Worm (Caenorhabditis elegans) whole organism, midembryonic: ENCODE results near the gene K07F5.14.

Experiments
- T22C8.4 ChIP-seq: fragments of 200-800 bp; sonication (Bioruptor generic); IDR thresholded peaks from 2 replicates; pipeline ENCODE4 v1.3.6; 2022; ENCODE audit warnings: missing genetic modification characterization, missing compliant biosample characterization
- cog-1 ChIP-seq: sonication (generic microtip); optimal IDR thresholded peaks from 2 replicates; lab custom pipeline; 2016; ENCODE audit warnings: missing genetic modification characterization, missing compliant biosample characterization
- flt-1 ChIP-seq: fragments of 200-800 bp; sonication (Bioruptor generic); IDR thresholded peaks from 2 replicates; pipeline ENCODE4 v1.3.6; 2022; ENCODE audit warnings: missing genetic modification characterization, missing compliant biosample characterization
- klf-2 ChIP-seq: fragments of 200-800 bp; sonication (Bioruptor generic); conservative IDR thresholded peaks from 2 replicates; pipeline ENCODE4 v1.3.6; 2022; ENCODE audit warnings: missing genetic modification reagents, missing genetic modification characterization, missing compliant biosample characterization
- ztf-23 ChIP-seq: fragments of 200-800 bp; sonication (Bioruptor generic); IDR thresholded peaks from 2 replicates; pipeline ENCODE4 v1.3.6; 2022; ENCODE audit warnings: missing genetic modification reagents, missing genetic modification characterization, missing compliant biosample characterization

ce11 chrIV:9867915-9868314 is 5.9 kb downstream of the K07F5.14 start:
- TF ChIP-seq flt-1 (GFP tag; lab: Robert Waterston, UW) (no peak), cog-1 (tag; lab: Kevin White, UChicago) (no peak), T22C8.4 (no peak), klf-2 (GFP tag; lab: Robert Waterston, UW) (no peak), ztf-23 (GFP tag; lab: Robert Waterston, UW) (no peak)
